Fruit fly (Drosophila melanogaster) whole organism, embryonic: Measurements from ENCODE around the gene Mtp.
A peak's percentile ranks its signal among the peaks of the same experiment; 100 is the strongest.

Experiments used
- CG33557 ChIP-seq: fragments of 200-800 bp; sonication (Bioruptor generic); optimal IDR thresholded peaks from 2 replicates; lab custom pipeline; 2019; ENCODE audit warnings: missing biosample characterization, mild to moderate bottlenecking, missing genetic modification characterization, moderate library complexity
- CG5953 ChIP-seq: fragments of 200-800 bp; sonication (Bioruptor generic); IDR thresholded peaks from 2 replicates; pipeline ENCODE4 v1.3.6; 2022; ENCODE audit warnings: missing biosample characterization, missing genetic modification characterization
- CG6654 ChIP-seq: fragments of 200-800 bp; sonication (Bioruptor generic); optimal IDR thresholded peaks from 2 replicates; lab custom pipeline; 2017; ENCODE audit warnings: missing biosample characterization, mild to moderate bottlenecking, missing genetic modification characterization
- Gug ChIP-seq: fragments of 200-800 bp; sonication (Bioruptor generic); IDR thresholded peaks from 4 replicates; pipeline ENCODE4 v1.3.6; 2022; ENCODE audit warnings: missing biosample characterization, missing genetic modification characterization
- Hr51 ChIP-seq, 2 experiments: fragments of 200-800 bp; sonication (Bioruptor generic); optimal IDR thresholded peaks; 2 replicates in 1 of 2; 3 replicates in 1 of 2; lab custom pipeline; 2016 to 2018; ENCODE audit warnings: missing biosample characterization in 2 of 2, missing genetic modification characterization in 2 of 2, mild to moderate bottlenecking in 1 of 2, moderate library complexity in 1 of 2
- Nf-YA ChIP-seq: fragments of 200-800 bp; sonication (Bioruptor generic); IDR thresholded peaks from 2 replicates; pipeline ENCODE4 v1.3.6; 2022; ENCODE audit warnings: missing biosample characterization, missing genetic modification characterization
- aop ChIP-seq: fragments of 200-800 bp; sonication (Bioruptor generic); IDR thresholded peaks from 2 replicates; pipeline ENCODE4 v1.3.6; 2022; ENCODE audit warnings: missing biosample characterization, missing genetic modification characterization
- dpn ChIP-seq, 2 experiments: fragments of 200-800 bp; sonication (Bioruptor generic); optimal IDR thresholded peaks; 3 replicates each; lab custom pipeline; 2016; ENCODE audit warnings: missing biosample characterization in 2 of 2, missing genetic modification characterization in 2 of 2
- lilli ChIP-seq: fragments of 200-800 bp; sonication (Bioruptor generic); optimal IDR thresholded peaks from 3 replicates; lab custom pipeline; 2016; ENCODE audit warnings: missing biosample characterization, missing genetic modification characterization
- otp ChIP-seq: fragments of 200-800 bp; sonication (Bioruptor generic); IDR thresholded peaks from 3 replicates; pipeline ENCODE4, ENCODE4 v1.3.6; 2022; ENCODE audit warnings: missing biosample characterization, missing genetic modification characterization

DNA sequence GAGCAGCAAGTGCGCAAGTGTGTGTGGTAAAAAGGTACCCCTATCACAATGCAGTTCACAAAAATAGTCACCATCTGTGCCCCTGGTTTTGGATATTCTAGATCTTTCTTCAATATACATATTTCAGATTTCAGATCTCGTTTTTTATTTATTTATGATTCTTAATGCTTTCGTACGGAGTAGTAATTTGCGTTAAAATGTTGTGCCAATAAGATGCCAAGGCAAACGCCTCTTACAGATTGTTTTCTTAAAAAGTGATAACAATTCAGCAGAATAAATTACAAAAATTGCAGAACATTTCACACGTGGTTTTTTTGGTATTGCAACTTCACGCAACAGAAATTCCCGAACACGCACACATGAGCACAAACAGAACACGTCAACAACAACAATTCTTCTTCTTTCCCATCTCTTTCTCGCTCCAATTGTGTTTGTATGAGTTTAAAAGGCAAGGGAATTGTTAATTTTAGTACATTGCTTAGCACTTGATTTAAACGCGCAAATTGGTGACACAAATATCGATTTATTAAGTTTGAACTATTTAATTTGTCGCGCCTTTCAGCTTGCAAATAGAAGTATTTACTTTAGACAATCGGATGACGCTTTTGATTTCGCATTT, 4.5 kb downstream of the Mtp start:
- TF ChIP-seq Hr51 (GFP tag; optimal IDR thresholded peaks at IDR 0.05; lab: Kevin White, UChicago) (peak; percentile 58 to 85), dpn (GFP tag; optimal IDR thresholded peaks at IDR 0.05; lab: Kevin White, UChicago) (peak; percentile 61 to 84), aop (no peak), otp (peak; percentile 76; the same call in 2 of the 3 replicates), Nf-YA (GFP tag; lab: Robert Waterston, UW) (no peak), Gug (GFP tag; lab: Robert Waterston, UW) (no peak), CG6654 (GFP tag; lab: Kevin White, UChicago) (no peak), CG5953 (GFP tag; lab: Robert Waterston, UW) (peak; percentile 88), CG33557 (GFP tag; lab: Kevin White, UChicago) (no peak), lilli (GFP tag; lab: Kevin White, UChicago) (peak; percentile 78)
